Fruit fly (Drosophila melanogaster) whole organism, adult: ENCODE measurements around the gene CG33269.

Experiments used
- CG12768 ChIP-seq: fragments of 200-800 bp; sonication (Bioruptor generic); optimal IDR thresholded peaks from 2 replicates; lab custom pipeline; 2017; ENCODE audit warnings: missing biosample characterization, missing genetic modification characterization, mild to moderate bottlenecking, moderate library complexity, missing genetic modification reagents
- CG14711 ChIP-seq: fragments of 200-800 bp; sonication (Bioruptor generic); optimal IDR thresholded peaks from 2 replicates; lab custom pipeline; 2018; ENCODE audit warnings: missing biosample characterization, mild to moderate bottlenecking, missing genetic modification characterization, moderate library complexity
- CG1620 ChIP-seq: fragments of 200-800 bp; sonication (Bioruptor generic); optimal IDR thresholded peaks from 2 replicates; lab custom pipeline; 2016; ENCODE audit warnings: missing biosample characterization, missing genetic modification characterization
- CG33017 ChIP-seq: fragments of 200-800 bp; sonication (Bioruptor generic); optimal IDR thresholded peaks from 2 replicates; lab custom pipeline; 2018; ENCODE audit warnings: missing biosample characterization, mild to moderate bottlenecking, missing genetic modification characterization, moderate library complexity
- CG5204 ChIP-seq: fragments of 200-800 bp; sonication (Bioruptor generic); optimal IDR thresholded peaks from 2 replicates; lab custom pipeline; 2016; ENCODE audit warnings: missing biosample characterization, missing genetic modification characterization
- Mnt ChIP-seq: fragments of 200-800 bp; sonication (Bioruptor generic); optimal IDR thresholded peaks from 2 replicates; lab custom pipeline; 2016; ENCODE audit warnings: missing biosample characterization, mild to moderate bottlenecking, missing genetic modification characterization
- cic ChIP-seq: fragments of 200-800 bp; sonication (Bioruptor generic); optimal IDR thresholded peaks from 2 replicates; lab custom pipeline; 2017; ENCODE audit warnings: missing biosample characterization, mild to moderate bottlenecking, missing genetic modification characterization, moderate library complexity
- cnc ChIP-seq, 2 experiments: fragments of >200 bp; optimal IDR thresholded peaks; 2 replicates each; lab custom pipeline; 2017
- kay ChIP-seq: fragments of 200-800 bp; sonication (Bioruptor generic); peaks from one replicate; lab custom pipeline; 2016; ENCODE audit warnings: missing biosample characterization, missing genetic modification characterization, borderline replicate concordance
- tj ChIP-seq: fragments of 200-800 bp; sonication (Bioruptor generic); optimal IDR thresholded peaks from 3 replicates; lab custom pipeline; 2017; ENCODE audit warnings: missing biosample characterization, mild to moderate bottlenecking, missing genetic modification characterization, moderate library complexity
- toe ChIP-seq: fragments of 200-800 bp; sonication (Bioruptor generic); optimal IDR thresholded peaks from 2 replicates; lab custom pipeline; 2016; ENCODE audit warnings: missing biosample characterization, missing genetic modification characterization

DNA sequence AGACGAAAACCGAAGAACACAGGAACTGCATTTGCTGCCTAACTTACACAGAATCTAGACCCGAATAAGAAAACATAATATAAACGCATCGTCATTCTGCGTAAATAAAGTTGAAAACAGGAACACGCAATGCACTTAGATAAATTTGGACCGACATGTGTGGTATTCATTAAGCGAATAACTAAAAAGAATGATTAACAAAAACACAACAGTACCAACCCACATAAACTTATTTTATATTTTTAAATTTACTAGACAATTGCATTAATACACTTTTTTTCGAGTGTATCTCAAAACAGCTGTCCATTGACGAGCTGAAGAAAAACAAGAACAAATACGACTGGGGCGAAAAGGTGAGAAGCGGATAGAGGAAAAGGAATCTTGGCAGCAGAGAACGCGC, 27.7 kb downstream of the CG33269 start:
- TF ChIP-seq tj (GFP tag; lab: Kevin White, UChicago) (no peak), CG14711 (tag; lab: Kevin White, UChicago) (peak; percentile 11), Mnt (GFP tag; lab: Kevin White, UChicago) (no peak), CG1620 (GFP tag; lab: Kevin White, UChicago) (no peak), CG33017 (tag; lab: Kevin White, UChicago) (no peak), kay (GFP tag; lab: Kevin White, UChicago) (no peak), cic (GFP tag; lab: Kevin White, UChicago) (no peak), cnc (optimal IDR thresholded peaks at IDR 0.05; lab: Kevin White, UChicago) (no peak), toe (no peak), CG5204 (no peak), CG12768 (GFP tag; lab: Kevin White, UChicago) (no peak)
